Fruit fly (Drosophila melanogaster) whole organism, embryonic: Measurements from ENCODE around the gene Sfxn2.
A peak's percentile ranks its signal among the peaks of the same experiment; 100 is the strongest.

Source experiments
- Bdp1 ChIP-seq: fragments of 200-800 bp; sonication (Bioruptor generic); optimal IDR thresholded peaks from 3 replicates; lab custom pipeline; 2016; ENCODE audit warnings: missing biosample characterization, missing genetic modification characterization
- CG10431 ChIP-seq: fragments of 200-800 bp; sonication (Bioruptor generic); optimal IDR thresholded peaks from 3 replicates; lab custom pipeline; 2018; ENCODE audit warnings: missing biosample characterization, mild to moderate bottlenecking, missing genetic modification characterization
- CG11560 ChIP-seq: fragments of 200-800 bp; sonication (Bioruptor generic); IDR thresholded peaks from 3 replicates; pipeline ENCODE4 v1.3.6; 2022; ENCODE audit warnings: missing biosample characterization, missing genetic modification characterization
- CG12155 ChIP-seq: fragments of 200-800 bp; sonication (Bioruptor generic); optimal IDR thresholded peaks from 3 replicates; lab custom pipeline; 2016; ENCODE audit warnings: missing biosample characterization, missing genetic modification characterization
- CG13123 ChIP-seq: fragments of 200-800 bp; sonication (Bioruptor generic); optimal IDR thresholded peaks from 2 replicates; lab custom pipeline; 2016; ENCODE audit warnings: missing biosample characterization, missing genetic modification characterization
- CG13287 ChIP-seq: fragments of 200-800 bp; sonication (Bioruptor generic); IDR thresholded peaks from 2 replicates; pipeline ENCODE4 v1.3.6; 2022; ENCODE audit warnings: missing biosample characterization, missing genetic modification characterization; ENCODE audit not compliant: partially characterized antibody
- CG14965 ChIP-seq: fragments of 200-800 bp; sonication (Bioruptor generic); optimal IDR thresholded peaks from 2 replicates; lab custom pipeline; 2016; ENCODE audit warnings: missing biosample characterization, missing genetic modification characterization, borderline replicate concordance
- CG15601 ChIP-seq: fragments of 200-800 bp; sonication (Bioruptor generic); optimal IDR thresholded peaks from 3 replicates; lab custom pipeline; 2019; ENCODE audit warnings: missing biosample characterization, mild to moderate bottlenecking, missing genetic modification characterization, moderate library complexity
- CG1603 ChIP-seq: fragments of 200-800 bp; sonication (Bioruptor generic); optimal IDR thresholded peaks from 2 replicates; lab custom pipeline; 2019; ENCODE audit warnings: missing biosample characterization, mild to moderate bottlenecking, missing genetic modification characterization, moderate library complexity
- CG31224 ChIP-seq: fragments of 200-800 bp; sonication (Bioruptor generic); IDR thresholded peaks from 2 replicates; pipeline ENCODE4 v1.3.6; 2022; ENCODE audit warnings: missing biosample characterization, missing genetic modification characterization
- CG33213 ChIP-seq: fragments of 200-800 bp; sonication (Bioruptor generic); optimal IDR thresholded peaks from 3 replicates; lab custom pipeline; 2016; ENCODE audit warnings: missing biosample characterization, missing genetic modification characterization
- CG3726 ChIP-seq: fragments of 200-800 bp; sonication (Bioruptor generic); IDR thresholded peaks from 3 replicates; pipeline ENCODE4, ENCODE4 v1.3.6; 2022; ENCODE audit warnings: missing biosample characterization, missing genetic modification characterization
- CG3838 ChIP-seq: fragments of 200-800 bp; sonication (Bioruptor generic); optimal IDR thresholded peaks from 3 replicates; lab custom pipeline; 2016; ENCODE audit warnings: missing biosample characterization, missing genetic modification characterization
- CG43689 ChIP-seq: fragments of 200-800 bp; sonication (Bioruptor generic); IDR thresholded peaks from 2 replicates; pipeline ENCODE4 v1.3.6; 2022; ENCODE audit warnings: missing biosample characterization, missing genetic modification characterization
- CG4854 ChIP-seq: fragments of 200-800 bp; sonication (Bioruptor generic); optimal IDR thresholded peaks from 2 replicates; lab custom pipeline; 2016; ENCODE audit warnings: missing biosample characterization, missing genetic modification characterization, inconsistent platforms
- CG5180 ChIP-seq: fragments of 200-800 bp; sonication (Bioruptor generic); optimal IDR thresholded peaks from 3 replicates; lab custom pipeline; 2017; ENCODE audit warnings: missing biosample characterization, missing genetic modification characterization, mild to moderate bottlenecking, moderate library complexity, missing genetic modification reagents
- CG8478 ChIP-seq: fragments of >200 bp; optimal IDR thresholded peaks from 2 replicates; lab custom pipeline; 2018
- CG9727 ChIP-seq: fragments of 200-800 bp; sonication (Bioruptor generic); optimal IDR thresholded peaks from 3 replicates; lab custom pipeline; 2017; ENCODE audit warnings: missing biosample characterization, mild to moderate bottlenecking, missing genetic modification characterization
- Dbx ChIP-seq: fragments of 200-800 bp; sonication (Bioruptor generic); IDR thresholded peaks from 3 replicates; pipeline ENCODE4 v1.3.6; 2022; ENCODE audit warnings: missing biosample characterization, missing genetic modification characterization
- Dek ChIP-seq: fragments of 200-800 bp; sonication (Bioruptor generic); optimal IDR thresholded peaks from 3 replicates; lab custom pipeline; 2019; ENCODE audit warnings: missing biosample characterization, mild to moderate bottlenecking, missing genetic modification characterization, moderate library complexity
- Doc3 ChIP-seq: fragments of 200-800 bp; sonication (Bioruptor generic); IDR thresholded peaks from 3 replicates; pipeline ENCODE4 v1.3.6; 2022; ENCODE audit warnings: missing biosample characterization, missing genetic modification characterization; ENCODE audit not compliant: partially characterized antibody
- Gug ChIP-seq: fragments of 200-800 bp; sonication (Bioruptor generic); IDR thresholded peaks from 4 replicates; pipeline ENCODE4 v1.3.6; 2022; ENCODE audit warnings: missing biosample characterization, missing genetic modification characterization
- H2.0 ChIP-seq: fragments of 200-800 bp; sonication (Bioruptor generic); IDR thresholded peaks from 2 replicates; pipeline ENCODE4 v1.3.6; 2022; ENCODE audit warnings: missing biosample characterization, missing genetic modification characterization
- HLH4C ChIP-seq: fragments of 200-800 bp; sonication (Bioruptor generic); IDR thresholded peaks from 3 replicates; pipeline ENCODE4 v1.3.6; 2022; ENCODE audit warnings: missing biosample characterization, missing genetic modification characterization; ENCODE audit not compliant: partially characterized antibody
- HLH54F ChIP-seq: fragments of 200-800 bp; sonication (Bioruptor generic); optimal IDR thresholded peaks from 3 replicates; lab custom pipeline; 2016; ENCODE audit warnings: missing biosample characterization, missing genetic modification characterization
- Hr3 ChIP-seq: fragments of 200-800 bp; sonication (Bioruptor generic); optimal IDR thresholded peaks from 3 replicates; lab custom pipeline; 2016; ENCODE audit warnings: missing biosample characterization, missing genetic modification characterization
- MTF-1 ChIP-seq: fragments of 200-800 bp; sonication (Bioruptor generic); optimal IDR thresholded peaks from 2 replicates; lab custom pipeline; 2018; ENCODE audit warnings: missing biosample characterization, mild to moderate bottlenecking, missing genetic modification characterization, borderline replicate concordance
- Med ChIP-seq: fragments of 200-800 bp; sonication (Bioruptor generic); peaks from one replicate; lab custom pipeline; 2016; ENCODE audit warnings: missing biosample characterization, missing genetic modification characterization, mild to moderate bottlenecking, inconsistent platforms, moderate library complexity
- Meics ChIP-seq: fragments of 200-800 bp; sonication (Bioruptor generic); optimal IDR thresholded peaks from 2 replicates; lab custom pipeline; 2017; ENCODE audit warnings: missing biosample characterization, mild to moderate bottlenecking, missing genetic modification characterization
- Oli ChIP-seq: fragments of 200-800 bp; sonication (Bioruptor generic); optimal IDR thresholded peaks from 2 replicates; lab custom pipeline; 2018; ENCODE audit warnings: missing biosample characterization, mild to moderate bottlenecking, missing genetic modification characterization, moderate library complexity
- Poxn ChIP-seq: fragments of 200-800 bp; sonication (Bioruptor generic); IDR thresholded peaks from 2 replicates; pipeline ENCODE4 v1.3.6; 2022; ENCODE audit warnings: missing biosample characterization, missing genetic modification characterization
- Sox100B ChIP-seq: fragments of 200-800 bp; sonication (Bioruptor generic); optimal IDR thresholded peaks from 3 replicates; lab custom pipeline; 2018; ENCODE audit warnings: missing biosample characterization, mild to moderate bottlenecking, missing genetic modification characterization
- bcd ChIP-seq: fragments of 200-800 bp; sonication (Bioruptor generic); optimal IDR thresholded peaks from 2 replicates; lab custom pipeline; 2017; ENCODE audit warnings: missing biosample characterization, mild to moderate bottlenecking, missing genetic modification characterization
- cas ChIP-seq: fragments of 200-800 bp; sonication (Bioruptor generic); IDR thresholded peaks from 2 replicates; pipeline ENCODE4 v1.3.6; 2022; ENCODE audit warnings: missing biosample characterization, missing genetic modification characterization
- cg ChIP-seq: fragments of 200-800 bp; sonication (Bioruptor generic); optimal IDR thresholded peaks from 3 replicates; lab custom pipeline; 2019; ENCODE audit warnings: missing biosample characterization, mild to moderate bottlenecking, missing genetic modification characterization, moderate library complexity
- crp ChIP-seq, 2 experiments: fragments of 200-800 bp; sonication (Bioruptor generic); optimal IDR thresholded peaks; 2 replicates in 1 of 2; 3 replicates in 1 of 2; lab custom pipeline; 2017; ENCODE audit warnings: missing biosample characterization in 2 of 2, missing genetic modification characterization in 2 of 2, mild to moderate bottlenecking in 1 of 2, moderate library complexity in 1 of 2
- da ChIP-seq: fragments of 200-800 bp; sonication (Bioruptor generic); optimal IDR thresholded peaks from 2 replicates; lab custom pipeline; 2016; ENCODE audit warnings: missing biosample characterization, missing genetic modification characterization
- emc ChIP-seq: fragments of 200-800 bp; sonication (Bioruptor generic); optimal IDR thresholded peaks from 2 replicates; lab custom pipeline; 2016; ENCODE audit warnings: missing biosample characterization, missing genetic modification characterization
- eyg ChIP-seq: fragments of 200-800 bp; sonication (Bioruptor generic); optimal IDR thresholded peaks from 3 replicates; lab custom pipeline; 2016; ENCODE audit warnings: missing biosample characterization, missing genetic modification characterization
- jigr1 ChIP-seq: fragments of 200-800 bp; sonication (Bioruptor generic); IDR thresholded peaks from 3 replicates; pipeline ENCODE4 v1.3.6; 2022; ENCODE audit warnings: missing biosample characterization, missing genetic modification characterization
- lab ChIP-seq: fragments of 200-800 bp; sonication (Bioruptor generic); optimal IDR thresholded peaks from 3 replicates; lab custom pipeline; 2017; ENCODE audit warnings: missing biosample characterization, missing genetic modification characterization, mild to moderate bottlenecking, moderate library complexity, missing genetic modification reagents
- lola ChIP-seq, 3 experiments: fragments of >200 bp in 2 of 3; fragments of 200-800 bp in 1 of 3; sonication (Bioruptor generic) in 1 of 3; optimal IDR thresholded peaks; 2 replicates each; lab custom pipeline; 2017 to 2019; ENCODE audit warnings: missing biosample characterization in 3 of 3, missing genetic modification characterization in 3 of 3, mild to moderate bottlenecking in 1 of 3, moderate library complexity in 1 of 3
- peb ChIP-seq: fragments of 200-800 bp; sonication (Bioruptor generic); IDR thresholded peaks from 2 replicates; pipeline ENCODE4 v1.3.6; 2022; ENCODE audit warnings: missing biosample characterization, missing genetic modification characterization
- pita ChIP-seq: fragments of 200-800 bp; sonication (Bioruptor generic); optimal IDR thresholded peaks from 2 replicates; lab custom pipeline; 2017; ENCODE audit warnings: missing biosample characterization, mild to moderate bottlenecking, missing genetic modification characterization
- row ChIP-seq: fragments of 200-800 bp; sonication (Bioruptor generic); IDR thresholded peaks from 3 replicates; pipeline ENCODE4 v1.3.6; 2022; ENCODE audit warnings: missing biosample characterization, missing genetic modification characterization
- salm ChIP-seq: fragments of 200-800 bp; sonication (Bioruptor generic); optimal IDR thresholded peaks from 2 replicates; lab custom pipeline; 2018; ENCODE audit warnings: missing biosample characterization, mild to moderate bottlenecking, missing genetic modification characterization
- sim ChIP-seq: fragments of 200-800 bp; sonication (Bioruptor generic); IDR thresholded peaks from 2 replicates; pipeline ENCODE4 v1.3.6; 2022; ENCODE audit warnings: missing biosample characterization, missing genetic modification characterization
- sima ChIP-seq: fragments of 200-800 bp; sonication (Bioruptor generic); optimal IDR thresholded peaks from 2 replicates; lab custom pipeline; 2016; ENCODE audit warnings: missing biosample characterization, missing genetic modification characterization
- tup ChIP-seq: fragments of 200-800 bp; sonication (Bioruptor generic); optimal IDR thresholded peaks from 2 replicates; lab custom pipeline; 2016; ENCODE audit warnings: missing biosample characterization, mild to moderate bottlenecking, missing genetic modification characterization, moderate library complexity
- vfl ChIP-seq: fragments of 200-800 bp; sonication (Bioruptor generic); optimal IDR thresholded peaks from 2 replicates; lab custom pipeline; 2016; ENCODE audit warnings: missing biosample characterization, missing genetic modification characterization

Gene Sfxn2

DNA sequence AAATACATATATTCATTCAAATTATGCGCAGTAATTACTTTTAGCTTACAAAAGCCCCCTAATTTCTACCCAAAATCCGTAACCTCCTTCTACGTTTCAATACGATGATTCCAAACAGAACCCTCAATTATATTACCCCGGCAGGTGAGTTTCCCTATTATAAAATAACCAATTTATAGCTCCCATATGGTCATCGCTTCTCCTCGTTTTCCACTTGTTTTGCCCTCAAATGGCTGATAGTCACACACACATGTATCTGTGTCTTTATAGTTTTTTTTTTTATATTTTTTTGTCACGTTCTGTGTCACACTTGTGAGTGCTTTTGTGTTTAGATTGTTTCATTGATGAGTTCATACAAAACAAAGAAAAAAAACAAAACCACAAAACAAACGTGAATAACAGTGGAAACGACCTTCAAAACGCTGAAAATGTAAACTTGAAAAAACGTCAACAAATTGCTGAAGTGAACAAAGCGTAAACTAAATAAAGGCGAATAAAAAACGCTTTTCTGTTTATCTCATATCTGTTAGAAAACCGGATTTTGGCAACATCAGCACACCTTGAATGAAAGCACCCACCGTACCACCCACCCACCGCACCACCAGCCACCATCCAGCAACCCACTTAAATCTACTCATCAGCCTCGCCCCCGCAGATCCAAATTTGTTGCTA, 8.3 kb downstream of the Sfxn2 start (continued):
- TF ChIP-seq CG5180 (GFP tag; lab: Kevin White, UChicago): no peak
- TF ChIP-seq Poxn: no peak
- no peak for TF ChIP-seq CG15601 (tag; lab: Kevin White, UChicago)
- TF ChIP-seq H2.0 (GFP tag; lab: Robert Waterston, UW): no peak
- TF ChIP-seq vfl: no peak
- TF ChIP-seq CG4854 (GFP tag; lab: Kevin White, UChicago): no peak
- TF ChIP-seq da (GFP tag; lab: Kevin White, UChicago): no peak
- no peak for TF ChIP-seq sim
- TF ChIP-seq CG33213 (GFP tag; lab: Kevin White, UChicago): no peak
- no peak for TF ChIP-seq emc
- TF ChIP-seq cas: no peak
- TF ChIP-seq CG13123: no peak
- TF ChIP-seq Hr3 (GFP tag; lab: Kevin White, UChicago): no peak
- TF ChIP-seq CG3726: no peak
- TF ChIP-seq CG10431 (GFP tag; lab: Kevin White, UChicago): no peak
- no peak for TF ChIP-seq CG9727 (GFP tag; lab: Kevin White, UChicago)
- TF ChIP-seq lab: peak; percentile 79
- TF ChIP-seq crp (GFP tag; optimal IDR thresholded peaks at IDR 0.05; lab: Kevin White, UChicago): no peak
- TF ChIP-seq cg: peak; percentile 42
- no peak for TF ChIP-seq sima
- no peak for TF ChIP-seq tup (GFP tag; lab: Kevin White, UChicago)
- peak; percentile 24; the same call in 2 of the 3 replicates for TF ChIP-seq row (GFP tag; lab: Robert Waterston, UW)
- no peak for TF ChIP-seq CG8478 (lab: Kevin White, UChicago)
- peak; percentile 32 for TF ChIP-seq Meics (GFP tag; lab: Kevin White, UChicago)
- TF ChIP-seq peb (GFP tag; lab: Robert Waterston, UW): no peak
- TF ChIP-seq Bdp1 (GFP tag; lab: Kevin White, UChicago): no peak
- no peak for TF ChIP-seq lola (GFP tag; optimal IDR thresholded peaks at IDR 0.05; lab: Kevin White, UChicago)
- TF ChIP-seq eyg (GFP tag; lab: Kevin White, UChicago): peak; percentile 3
- TF ChIP-seq CG43689 (GFP tag; lab: Robert Waterston, UW): no peak
- no peak for TF ChIP-seq CG3838 (GFP tag; lab: Kevin White, UChicago)
- 0 out of 3 replicates have a peak, but pooled peaks have one; percentile 33 for TF ChIP-seq Dbx (GFP tag; lab: Robert Waterston, UW)
- TF ChIP-seq bcd (GFP tag; lab: Kevin White, UChicago): peak; percentile 40
- no peak for TF ChIP-seq MTF-1
- no peak for TF ChIP-seq Doc3 (GFP tag; lab: Robert Waterston, UW)
- no peak for TF ChIP-seq HLH4C (GFP tag; lab: Robert Waterston, UW)
- TF ChIP-seq salm (tag; lab: Kevin White, UChicago): no peak
- TF ChIP-seq CG12155 (GFP tag; lab: Kevin White, UChicago): no peak
- TF ChIP-seq Dek (tag; lab: Kevin White, UChicago): no peak
- TF ChIP-seq CG13287: peak; percentile 30; the same call in 1 of the 2 replicates
- no peak for TF ChIP-seq Sox100B (GFP tag; lab: Kevin White, UChicago)
- no peak for TF ChIP-seq CG11560
- TF ChIP-seq HLH54F (GFP tag; lab: Kevin White, UChicago): no peak
- TF ChIP-seq jigr1 (GFP tag; lab: Robert Waterston, UW): no peak
- peak; percentile 11; the same call in 1 of the 2 replicates for TF ChIP-seq CG31224 (GFP tag; lab: Robert Waterston, UW)
- no peak for TF ChIP-seq CG1603 (tag; lab: Kevin White, UChicago)
- TF ChIP-seq Gug: no peak
- TF ChIP-seq Med: peak; percentile 79
- TF ChIP-seq Oli (tag; lab: Kevin White, UChicago): no peak
- TF ChIP-seq CG14965: no peak
- no peak for TF ChIP-seq pita
